Worm (Caenorhabditis elegans) whole organism, L1 larva: ENCODE results near the gene srg-65.

Experiments used
- blmp-1 ChIP-seq: fragments of 150-350 bp; optimal IDR thresholded peaks from 2 replicates; lab custom pipeline; 2014; ENCODE audit warnings: missing biosample characterization, missing genetic modification characterization
- ceh-82 ChIP-seq, 3 experiments: fragments of 150-350 bp in 1 of 3; sonication (generic microtip) in 2 of 3; optimal IDR thresholded peaks; 2 replicates each; lab custom pipeline; 2014 to 2017; ENCODE audit warnings: missing biosample characterization in 3 of 3, missing genetic modification characterization in 3 of 3
- dpl-1 ChIP-seq, 3 experiments: fragments of 150-350 bp in 2 of 3; sonication (generic microtip) in 1 of 3; optimal IDR thresholded peaks; 2 replicates each; lab custom pipeline; 2014 to 2017; ENCODE audit warnings: missing biosample characterization in 3 of 3, missing genetic modification characterization in 3 of 3, missing genetic modification reagents in 3 of 3
- egl-13 ChIP-seq: sonication (generic microtip); optimal IDR thresholded peaks from 2 replicates; lab custom pipeline; 2016; ENCODE audit warnings: missing genotype, missing genetic modification reagents, missing genetic modification characterization, missing compliant biosample characterization
- nhr-237 ChIP-seq: fragments of 150-350 bp; optimal IDR thresholded peaks from 2 replicates; lab custom pipeline; 2014; ENCODE audit warnings: missing biosample characterization, missing genetic modification characterization
- unc-62 ChIP-seq: fragments of 150-350 bp; optimal IDR thresholded peaks from 2 replicates; lab custom pipeline; 2014; ENCODE audit warnings: missing biosample characterization, missing genetic modification reagents, missing genetic modification characterization
- unc-86 ChIP-seq: sonication (generic microtip); optimal IDR thresholded peaks from 2 replicates; lab custom pipeline; 2016; ENCODE audit warnings: missing genetic modification characterization, missing compliant biosample characterization
- ztf-4 ChIP-seq: fragments of 150-350 bp; optimal IDR thresholded peaks from 2 replicates; lab custom pipeline; 2014; ENCODE audit warnings: missing biosample characterization, missing genetic modification characterization

- TF ChIP-seq blmp-1 (tag; lab: Kevin White, UChicago) (no peak), dpl-1 (GFP tag; optimal IDR thresholded peaks at IDR 0.05; lab: Kevin White, UChicago) (no peak), egl-13 (tag; lab: Kevin White, UChicago) (no peak), ceh-82 (tag; optimal IDR thresholded peaks at IDR 0.05; lab: Kevin White, UChicago) (no peak), unc-86 (no peak), unc-62 (no peak), ztf-4 (tag; lab: Kevin White, UChicago) (no peak), nhr-237 (tag; lab: Kevin White, UChicago) (no peak)
Observed at ce11 chrV:5487180-5487579, 2.4 kb upstream of the srg-65 start.
